Fruit fly (Drosophila melanogaster): ENCODE data around the gene Rab6.

Rab6 gene

dm6 chr2L:12078123-12078658 is 30.7 kb downstream of the Rab6 start:
- TF ChIP-seq CG8301 (tag; optimal IDR thresholded peaks at IDR 0.05) (no peak), Snoo (tag; optimal IDR thresholded peaks at IDR 0.05) (no peak), Pif1A (GFP tag; optimal IDR thresholded peaks at IDR 0.05) (no peak), fd96Ca (GFP tag; IDR thresholded peaks at IDR 0.05) (no peak), CG13204 (GFP tag; optimal IDR thresholded peaks at IDR 0.05) (no peak), EcR (GFP tag; optimal IDR thresholded peaks at IDR 0.05) (no peak), Ets98B (GFP tag; IDR thresholded peaks at IDR 0.05) (no peak), CG17806 (tag; optimal IDR thresholded peaks at IDR 0.05) (no peak)

- TF ChIP-seq CG34367 (tag; optimal IDR thresholded peaks at IDR 0.05) (no peak), CG9948 (tag; optimal IDR thresholded peaks at IDR 0.05) (no peak), CG8301 (tag; optimal IDR thresholded peaks at IDR 0.05) (no peak), D1 (tag; optimal IDR thresholded peaks at IDR 0.05) (no peak), CG13204 (GFP tag; optimal IDR thresholded peaks at IDR 0.05) (no peak), CG17806 (tag; optimal IDR thresholded peaks at IDR 0.05) (no peak), fd96Ca (GFP tag; IDR thresholded peaks at IDR 0.05) (no peak), gl (tag; optimal IDR thresholded peaks at IDR 0.05) (no peak), rn (GFP tag; IDR thresholded peaks at IDR 0.05) (no peak), CG14655 (GFP tag; optimal IDR thresholded peaks at IDR 0.05) (no peak), Pif1A (GFP tag; optimal IDR thresholded peaks at IDR 0.05) (peak; percentile 50), Ets98B (GFP tag; IDR thresholded peaks at IDR 0.05) (no peak), CG32121 (GFP tag; IDR thresholded peaks at IDR 0.05) (peak; percentile 27; the same call in 1 of the 2 replicates), CG12605 (GFP tag; IDR thresholded peaks at IDR 0.05) (no peak), CG15710 (tag; optimal IDR thresholded peaks at IDR 0.05) (no peak), CG8159 (tag; optimal IDR thresholded peaks at IDR 0.05) (peak; percentile 25), CG10348 (GFP tag; IDR thresholded peaks at IDR 0.05) (no peak), CG4496 (GFP tag; IDR thresholded peaks at IDR 0.05) (peak; percentile 57; the same call in 1 of the 3 replicates), Snoo (tag; optimal IDR thresholded peaks at IDR 0.05) (peak; percentile 29)
Measured at dm6 chr2L:12075850-12076249, 33.1 kb downstream of the Rab6 start, which contains the start of gene CG14947. TSS of gene CG14947 (plus strand) at chr2L:12076100.

- TF ChIP-seq EcR (GFP tag; optimal IDR thresholded peaks at IDR 0.05), result peak; percentile 79
- TF ChIP-seq Pif1A (GFP tag; optimal IDR thresholded peaks at IDR 0.05), result no peak
Measured at dm6 chr2L:12066617-12067251, 42.2 kb downstream of the Rab6 start, which contains the start of gene firl. TSS of gene firl (minus strand) at chr2L:12066775.

dm6 chr2L:12065683-12066386 is 43.1 kb downstream of the Rab6 start:
- TF ChIP-seq EcR (GFP tag; optimal IDR thresholded peaks at IDR 0.05) (no peak), CG14655 (GFP tag; optimal IDR thresholded peaks at IDR 0.05) (peak; percentile 99), CG13204 (GFP tag; optimal IDR thresholded peaks at IDR 0.05) (no peak), CG10348 (GFP tag; IDR thresholded peaks at IDR 0.05) (peak; percentile 74), D1 (tag; optimal IDR thresholded peaks at IDR 0.05) (peak; percentile 93), CG17806 (tag; optimal IDR thresholded peaks at IDR 0.05) (peak; percentile 94), CG32121 (GFP tag; IDR thresholded peaks at IDR 0.05) (peak; percentile 96), Pif1B (GFP tag; optimal IDR thresholded peaks at IDR 0.05) (peak; percentile 91), Ets98B (GFP tag; IDR thresholded peaks at IDR 0.05) (peak; percentile 90), CG34367 (tag; optimal IDR thresholded peaks at IDR 0.05) (peak; percentile 84), CG8159 (tag; optimal IDR thresholded peaks at IDR 0.05) (peak; percentile 95), rn (GFP tag; IDR thresholded peaks at IDR 0.05) (peak; percentile 88), Snoo (tag; optimal IDR thresholded peaks at IDR 0.05) (peak; percentile 83), CG9948 (tag; optimal IDR thresholded peaks at IDR 0.05) (peak; percentile 95), CG8301 (tag; optimal IDR thresholded peaks at IDR 0.05) (peak; percentile 97), CG15710 (tag; optimal IDR thresholded peaks at IDR 0.05) (peak; percentile 94), gl (tag; optimal IDR thresholded peaks at IDR 0.05) (peak; percentile 50), Pif1A (GFP tag; optimal IDR thresholded peaks at IDR 0.05) (peak; percentile 89), CG4496 (GFP tag; IDR thresholded peaks at IDR 0.05) (peak; percentile 93), CG12605 (GFP tag; IDR thresholded peaks at IDR 0.05) (peak; percentile 94), fd96Ca (GFP tag; IDR thresholded peaks at IDR 0.05) (peak; percentile 84)

- TF ChIP-seq CG34367 (tag; optimal IDR thresholded peaks at IDR 0.05), result no peak
- no peak for TF ChIP-seq CG4496 (GFP tag; IDR thresholded peaks at IDR 0.05)
- TF ChIP-seq CG10348 (GFP tag; IDR thresholded peaks at IDR 0.05), result no peak
- TF ChIP-seq CG9948 (tag; optimal IDR thresholded peaks at IDR 0.05), result no peak
- TF ChIP-seq CG17806 (tag; optimal IDR thresholded peaks at IDR 0.05), result peak; percentile 7
- TF ChIP-seq CG13204 (GFP tag; optimal IDR thresholded peaks at IDR 0.05), result no peak
- TF ChIP-seq Pif1A (GFP tag; optimal IDR thresholded peaks at IDR 0.05), result no peak
- no peak for TF ChIP-seq CG32121 (GFP tag; IDR thresholded peaks at IDR 0.05)
- TF ChIP-seq Ets98B (GFP tag; IDR thresholded peaks at IDR 0.05), result peak; percentile 6; the same call in 1 of the 2 replicates
- TF ChIP-seq rn (GFP tag; IDR thresholded peaks at IDR 0.05), result no peak
- TF ChIP-seq Snoo (tag; optimal IDR thresholded peaks at IDR 0.05), result no peak
- TF ChIP-seq CG8301 (tag; optimal IDR thresholded peaks at IDR 0.05), result peak; percentile 15
- no peak for TF ChIP-seq D1 (tag; optimal IDR thresholded peaks at IDR 0.05)
- TF ChIP-seq CG12605 (GFP tag; IDR thresholded peaks at IDR 0.05), result peak; percentile 53
- TF ChIP-seq Pif1B (GFP tag; optimal IDR thresholded peaks at IDR 0.05), result no peak
- TF ChIP-seq CG15710 (tag; optimal IDR thresholded peaks at IDR 0.05), result peak; percentile 15
- no peak for TF ChIP-seq fd96Ca (GFP tag; IDR thresholded peaks at IDR 0.05)
- no peak for TF ChIP-seq CG14655 (GFP tag; optimal IDR thresholded peaks at IDR 0.05)
- peak; percentile 25 for TF ChIP-seq CG8159 (tag; optimal IDR thresholded peaks at IDR 0.05)
- no peak for TF ChIP-seq gl (tag; optimal IDR thresholded peaks at IDR 0.05)
- no peak for TF ChIP-seq EcR (GFP tag; optimal IDR thresholded peaks at IDR 0.05)
Measured at dm6 chr2L:12063035-12063434, 45.9 kb downstream of the Rab6 start, which contains the start of gene Rab3-GAP. TSS of gene Rab3-GAP (minus strand) at chr2L:12063184.
